Worm (Caenorhabditis elegans) whole organism, L2 larva: ENCODE data around the gene bus-18.

Experiments
- ceh-82 ChIP-seq: fragments of 150-350 bp; optimal IDR thresholded peaks from 2 replicates; lab custom pipeline; 2014; ENCODE audit warnings: missing biosample characterization, missing genetic modification characterization
- elt-1 ChIP-seq: fragments of 150-350 bp; optimal IDR thresholded peaks from 2 replicates; lab custom pipeline; 2014; ENCODE audit warnings: missing biosample characterization, missing genetic modification characterization
- lin-13 ChIP-seq: fragments of 150-350 bp; optimal IDR thresholded peaks from 2 replicates; lab custom pipeline; 2014; ENCODE audit warnings: missing biosample characterization, missing genetic modification reagents, missing genetic modification characterization
- lin-39 ChIP-seq: fragments of 150-350 bp; optimal IDR thresholded peaks from 2 replicates; lab custom pipeline; 2014; ENCODE audit warnings: missing biosample characterization, missing genetic modification reagents, missing genetic modification characterization
- lsy-2 ChIP-seq, 2 experiments: fragments of 150-350 bp in 1 of 2; sonication (generic microtip) in 1 of 2; optimal IDR thresholded peaks; 2 replicates each; lab custom pipeline; 2014 to 2017; ENCODE audit warnings: missing biosample characterization in 2 of 2, missing genetic modification characterization in 2 of 2
- nhr-12 ChIP-seq: fragments of 150-350 bp; optimal IDR thresholded peaks from 2 replicates; lab custom pipeline; 2014; ENCODE audit warnings: missing biosample characterization, missing genetic modification characterization
- nhr-237 ChIP-seq: fragments of 150-350 bp; optimal IDR thresholded peaks from 2 replicates; lab custom pipeline; 2014; ENCODE audit warnings: missing biosample characterization, missing genetic modification characterization
- nhr-6 ChIP-seq: fragments of 150-350 bp; optimal IDR thresholded peaks from 2 replicates; lab custom pipeline; 2014; ENCODE audit warnings: missing biosample characterization, missing genetic modification characterization
- ztf-11 ChIP-seq: sonication (generic microtip); optimal IDR thresholded peaks from 2 replicates; lab custom pipeline; 2017; ENCODE audit warnings: missing biosample characterization, missing genetic modification characterization
- ztf-4 ChIP-seq: fragments of 150-350 bp; optimal IDR thresholded peaks from 2 replicates; lab custom pipeline; 2014; ENCODE audit warnings: missing biosample characterization, missing genetic modification characterization

DNA sequence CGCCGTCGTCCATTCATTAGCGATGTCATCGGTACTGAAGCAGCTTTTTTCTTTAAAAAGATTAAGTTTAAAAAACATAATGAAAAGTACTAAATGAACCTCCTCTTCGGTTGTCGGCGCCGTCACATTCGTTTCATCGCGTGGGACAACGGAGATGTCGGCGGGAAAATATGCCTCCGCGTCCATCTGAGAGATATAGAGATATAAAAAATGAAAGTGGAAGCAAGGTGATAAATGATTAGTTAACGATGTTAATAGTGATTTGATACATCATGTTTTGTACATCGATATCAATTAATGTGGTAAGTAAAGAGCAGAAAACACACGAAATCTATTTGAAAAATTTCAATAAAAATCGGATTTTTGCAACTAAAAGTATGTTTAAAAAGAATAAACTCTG lies 13.7 kb downstream of the bus-18 start, which contains the start of gene F55A11.7:
- TF ChIP-seq elt-1 (tag; lab: Kevin White, UChicago), result no peak
- no peak for TF ChIP-seq ceh-82 (tag; lab: Kevin White, UChicago)
- no peak for TF ChIP-seq lsy-2 (tag; optimal IDR thresholded peaks at IDR 0.05; lab: Kevin White, UChicago)
- no peak for TF ChIP-seq nhr-12 (tag; lab: Kevin White, UChicago)
- TF ChIP-seq lin-13 (GFP tag; lab: Kevin White, UChicago), result no peak
- no peak for TF ChIP-seq lin-39 (tag; lab: Kevin White, UChicago)
- no peak for TF ChIP-seq nhr-237
- no peak for TF ChIP-seq ztf-4 (tag; lab: Kevin White, UChicago)
- TF ChIP-seq ztf-11 (tag; lab: Kevin White, UChicago), result no peak
- no peak for TF ChIP-seq nhr-6 (tag; lab: Kevin White, UChicago)
